Worm (Caenorhabditis elegans) whole organism, early embryonic: ENCODE results near the gene F37B12.1.

Source experiments
- aly-1 ChIP-seq: sonication (generic microtip); optimal IDR thresholded peaks from 2 replicates; lab custom pipeline; 2016; ENCODE audit warnings: missing genetic modification characterization, missing compliant biosample characterization
- ama-1 ChIP-seq: fragments of 150-350 bp; optimal IDR thresholded peaks from 2 replicates; lab custom pipeline; 2014
- ceh-36 ChIP-seq: sonication (generic microtip); optimal IDR thresholded peaks from 2 replicates; lab custom pipeline; 2016; ENCODE audit warnings: missing genetic modification characterization, inconsistent platforms, missing compliant biosample characterization
- flt-1 ChIP-seq: fragments of 200-800 bp; sonication (Bioruptor generic); IDR thresholded peaks from 2 replicates; pipeline ENCODE4 v1.3.6; 2022; ENCODE audit warnings: missing genetic modification characterization, missing compliant biosample characterization
- hmg-4 ChIP-seq: fragments of 200-800 bp; sonication (Bioruptor generic); optimal IDR thresholded peaks from 2 replicates; lab custom pipeline; 2018; ENCODE audit warnings: mild to moderate bottlenecking, missing genetic modification characterization, missing compliant biosample characterization
- hnd-1 ChIP-seq: sonication (generic microtip); optimal IDR thresholded peaks from 2 replicates; lab custom pipeline; 2016; ENCODE audit warnings: missing genetic modification characterization, missing compliant biosample characterization
- scrt-1 ChIP-seq: fragments of 200-800 bp; sonication (Bioruptor generic); IDR thresholded peaks from 2 replicates; pipeline ENCODE4 v1.3.6; 2022; ENCODE audit warnings: missing genetic modification characterization, missing compliant biosample characterization
- sea-1 ChIP-seq: fragments of 200-800 bp; sonication (Bioruptor generic); conservative IDR thresholded peaks from 2 replicates; pipeline ENCODE4 v1.3.6; 2022; ENCODE audit warnings: missing genetic modification characterization, missing compliant biosample characterization
- tra-4 ChIP-seq: sonication (generic microtip); optimal IDR thresholded peaks from 2 replicates; lab custom pipeline; 2017; ENCODE audit warnings: missing genetic modification characterization, missing compliant biosample characterization

DNA sequence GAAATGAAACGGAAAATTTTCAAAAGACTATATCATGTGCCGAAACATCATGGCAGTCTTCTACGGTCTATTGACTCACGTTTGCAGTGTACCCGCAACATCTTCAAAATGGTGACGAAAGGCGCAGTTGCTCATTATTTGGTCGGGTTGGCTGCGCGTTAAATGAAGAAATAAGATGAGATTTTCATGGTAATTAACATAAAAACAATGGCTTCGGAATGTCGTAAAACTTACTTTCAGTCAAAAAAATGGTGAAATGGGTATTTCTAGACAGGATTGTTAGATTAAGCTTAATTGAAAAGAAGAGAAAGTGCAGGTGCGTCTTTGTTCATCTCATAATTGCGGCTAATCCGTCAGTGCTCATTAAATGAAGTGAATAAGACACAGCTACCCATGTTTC is 24.5 kb upstream of the F37B12.1 start, which contains the start of gene T24B8.7:
- no peak for TF ChIP-seq tra-4 (tag; lab: Kevin White, UChicago)
- TF ChIP-seq sea-1: no peak
- no peak for TF ChIP-seq hmg-4
- no peak for TF ChIP-seq ceh-36 (tag; lab: Kevin White, UChicago)
- no peak for TF ChIP-seq ama-1 (lab: Kevin White, UChicago)
- TF ChIP-seq scrt-1 (GFP tag; lab: Robert Waterston, UW): no peak
- TF ChIP-seq flt-1 (GFP tag; lab: Robert Waterston, UW): no peak
- no peak for TF ChIP-seq aly-1 (tag; lab: Kevin White, UChicago)
- no peak for TF ChIP-seq hnd-1 (tag; lab: Kevin White, UChicago)
